Fruit fly (Drosophila melanogaster): Measurements from ENCODE around the gene emb.

emb gene

DNA sequence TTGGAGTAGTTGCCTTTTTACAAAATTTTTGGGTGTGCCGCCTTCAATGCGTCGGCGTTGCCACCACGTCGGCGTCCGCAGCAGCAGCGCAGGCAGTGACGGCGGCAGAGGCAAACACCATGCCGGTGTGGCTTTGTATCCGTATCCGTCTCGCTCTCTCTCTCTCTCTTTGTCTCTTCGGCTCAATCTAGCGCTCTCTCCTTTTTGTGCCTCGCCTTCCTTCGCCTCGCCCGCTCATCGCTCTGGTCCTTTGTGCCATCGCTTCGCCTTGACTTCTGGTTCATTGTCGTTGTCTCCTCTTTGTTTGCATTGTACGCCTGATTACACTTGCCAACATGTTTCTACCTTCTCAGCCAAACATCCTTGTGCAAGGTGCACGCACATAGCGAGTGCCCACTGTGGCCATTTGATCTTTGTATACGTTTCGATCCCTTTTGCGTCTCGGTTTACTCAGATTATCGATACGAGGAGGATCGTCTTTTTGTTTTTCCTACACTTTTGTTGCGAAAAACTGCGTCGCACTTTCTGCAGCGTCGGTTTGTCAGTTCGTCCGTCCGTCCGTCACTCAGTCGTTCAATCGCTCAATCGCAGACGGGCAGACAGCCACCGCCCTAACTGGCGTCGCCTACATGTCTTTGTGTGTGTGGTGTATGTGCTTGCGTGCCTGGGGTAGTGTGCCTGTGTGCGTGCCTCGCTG is 13.1 kb downstream of the emb start (continued):
- TF ChIP-seq Hsf (GFP tag; optimal IDR thresholded peaks at IDR 0.05) (peak; percentile 1), Lim3 (GFP tag; IDR thresholded peaks at IDR 0.05) (no peak), her (GFP tag; optimal IDR thresholded peaks at IDR 0.05) (peak; percentile 51), Bteb2 (GFP tag; optimal IDR thresholded peaks at IDR 0.05) (no peak), nom (GFP tag; optimal IDR thresholded peaks at IDR 0.05) (peak; percentile 83), da (GFP tag; optimal IDR thresholded peaks at IDR 0.05) (no peak), CG9215 (GFP tag; IDR thresholded peaks at IDR 0.05) (no peak), CHES-1-like (GFP tag; optimal IDR thresholded peaks at IDR 0.05) (no peak), CG12236 (GFP tag; optimal IDR thresholded peaks at IDR 0.05) (peak; percentile 16), zfh1 (GFP tag; IDR thresholded peaks at IDR 0.05) (0 out of 3 replicates have a peak, but pooled peaks have one; percentile 2), Neu2 (GFP tag; optimal IDR thresholded peaks at IDR 0.05; ENCODE audit: borderline replicate concordance) (no peak), pzg (GFP tag; optimal IDR thresholded peaks at IDR 0.05) (peak; percentile 11), CG14965 (GFP tag; optimal IDR thresholded peaks at IDR 0.05; ENCODE audit: borderline replicate concordance) (no peak), jumu (GFP tag; optimal IDR thresholded peaks at IDR 0.05) (no peak), CG11456 (GFP tag; IDR thresholded peaks at IDR 0.05) (no peak; the same call in 2 of the 3 replicates), unc-4 (GFP tag; IDR thresholded peaks at IDR 0.05; ENCODE audit: partially characterized antibody) (no peak), Camta (GFP tag; optimal IDR thresholded peaks at IDR 0.05) (no peak), hbn (GFP tag; IDR thresholded peaks at IDR 0.05; ENCODE audit: partially characterized antibody) (0 out of 2 replicates have a peak, but pooled peaks have one; percentile 15), Scr (GFP tag; IDR thresholded peaks at IDR 0.05; ENCODE audit: partially characterized antibody) (no peak), exex (tag; optimal IDR thresholded peaks at IDR 0.05) (no peak), CG1233 (GFP tag; optimal IDR thresholded peaks at IDR 0.05) (no peak), chm (GFP tag; IDR thresholded peaks at IDR 0.05) (peak; percentile 47), CG34224 (GFP tag; IDR thresholded peaks at IDR 0.05; ENCODE audit: partially characterized antibody) (no peak), ssp (GFP tag; IDR thresholded peaks at IDR 0.05) (no peak), CG7963 (GFP tag; IDR thresholded peaks at IDR 0.05; ENCODE audit: partially characterized antibody) (no peak), CG10366 (GFP tag; IDR thresholded peaks at IDR 0.05) (no peak), CG13424 (tag; optimal IDR thresholded peaks at IDR 0.05) (no peak), scrt (GFP tag; optimal IDR thresholded peaks at IDR 0.05) (no peak), sr (GFP tag; IDR thresholded peaks at IDR 0.05) (no peak), Oaz (GFP tag; IDR thresholded peaks at IDR 0.05) (no peak), CG32767 (GFP tag; IDR thresholded peaks at IDR 0.05) (no peak), tgo (GFP tag; IDR thresholded peaks at IDR 0.05) (no peak), tup (GFP tag; optimal IDR thresholded peaks at IDR 0.05) (no peak), Xrp1 (GFP tag; IDR thresholded peaks at IDR 0.05) (peak; percentile 36; the same call in 1 of the 2 replicates), bbx (GFP tag; IDR thresholded peaks at IDR 0.05; ENCODE audit: partially characterized antibody) (no peak), bcd (GFP tag; optimal IDR thresholded peaks at IDR 0.05) (no peak), Mes4 (GFP tag; optimal IDR thresholded peaks at IDR 0.05) (no peak), CG10462 (GFP tag; optimal IDR thresholded peaks at IDR 0.05) (no peak), rib (GFP tag; IDR thresholded peaks at IDR 0.05) (0 out of 2 replicates have a peak, but pooled peaks have one; percentile 12), repo (GFP tag; optimal IDR thresholded peaks at IDR 0.05) (no peak), CG14667 (GFP tag; IDR thresholded peaks at IDR 0.05) (no peak), ara (GFP tag; IDR thresholded peaks at IDR 0.05) (no peak), CG18011 (GFP tag; optimal IDR thresholded peaks at IDR 0.05) (no peak), B-H1 (GFP tag; IDR thresholded peaks at IDR 0.05) (no peak), lilli (GFP tag; optimal IDR thresholded peaks at IDR 0.05) (peak; percentile 23), danr (GFP tag; IDR thresholded peaks at IDR 0.05) (no peak), sna (GFP tag; IDR thresholded peaks at IDR 0.05; ENCODE audit: partially characterized antibody) (no peak), Hand (GFP tag; optimal IDR thresholded peaks at IDR 0.05) (no peak), CG2712 (tag; optimal IDR thresholded peaks at IDR 0.05) (no peak), CG1024 (GFP tag; IDR thresholded peaks at IDR 0.05) (0 out of 2 replicates have a peak, but pooled peaks have one; percentile 11)
